Fruit fly (Drosophila melanogaster) whole organism, embryonic: Measurements from ENCODE around the gene His3.3B.

Source experiments
- Abd-B ChIP-seq: fragments of 200-800 bp; sonication (Bioruptor generic); optimal IDR thresholded peaks from 2 replicates; lab custom pipeline; 2018; ENCODE audit warnings: missing biosample characterization, mild to moderate bottlenecking, missing genetic modification characterization, moderate library complexity
- Asciz ChIP-seq: fragments of 200-800 bp; sonication (Bioruptor generic); optimal IDR thresholded peaks from 2 replicates; lab custom pipeline; 2017; ENCODE audit warnings: missing biosample characterization, mild to moderate bottlenecking, missing genetic modification characterization, missing genetic modification reagents
- CG1233 ChIP-seq: fragments of 200-800 bp; sonication (Bioruptor generic); optimal IDR thresholded peaks from 4 replicates; lab custom pipeline; 2018; ENCODE audit warnings: missing biosample characterization, mild to moderate bottlenecking, missing genetic modification characterization
- CG15073 ChIP-seq: fragments of 200-800 bp; sonication (Bioruptor generic); optimal IDR thresholded peaks from 2 replicates; lab custom pipeline; 2016; ENCODE audit warnings: missing biosample characterization, missing genetic modification characterization
- CG15479 ChIP-seq: fragments of 200-800 bp; sonication (Bioruptor generic); optimal IDR thresholded peaks from 3 replicates; lab custom pipeline; 2019; ENCODE audit warnings: missing biosample characterization, mild to moderate bottlenecking, missing genetic modification characterization, moderate library complexity
- CG15514 ChIP-seq: fragments of 200-800 bp; sonication (Bioruptor generic); optimal IDR thresholded peaks from 3 replicates; lab custom pipeline; 2017; ENCODE audit warnings: missing biosample characterization, missing genetic modification characterization, mild to moderate bottlenecking, moderate library complexity, missing genetic modification reagents
- CG17568 ChIP-seq: fragments of 200-800 bp; sonication (Bioruptor generic); optimal IDR thresholded peaks from 2 replicates; lab custom pipeline; 2018; ENCODE audit warnings: missing biosample characterization, mild to moderate bottlenecking, missing genetic modification characterization, moderate library complexity
- CG17802 ChIP-seq: fragments of 200-800 bp; sonication (Bioruptor generic); optimal IDR thresholded peaks from 2 replicates; lab custom pipeline; 2018; ENCODE audit warnings: missing biosample characterization, mild to moderate bottlenecking, missing genetic modification characterization, moderate library complexity
- CG18476 ChIP-seq: fragments of 200-800 bp; sonication (Bioruptor generic); optimal IDR thresholded peaks from 2 replicates; lab custom pipeline; 2016; ENCODE audit warnings: missing biosample characterization, mild to moderate bottlenecking, missing genetic modification characterization
- CG2199 ChIP-seq: fragments of 200-800 bp; sonication (Bioruptor generic); IDR thresholded peaks from 3 replicates; pipeline ENCODE4 v1.3.6; 2022; ENCODE audit warnings: missing biosample characterization, missing genetic modification characterization
- CG34376 ChIP-seq: fragments of 200-800 bp; sonication (Bioruptor generic); optimal IDR thresholded peaks from 2 replicates; lab custom pipeline; 2018; ENCODE audit warnings: missing biosample characterization, mild to moderate bottlenecking, missing genetic modification characterization
- CG42726 ChIP-seq: fragments of 200-800 bp; sonication (Bioruptor generic); IDR thresholded peaks from 2 replicates; pipeline ENCODE4 v1.3.6; 2022; ENCODE audit warnings: missing biosample characterization, missing genetic modification characterization; ENCODE audit not compliant: partially characterized antibody
- CG4707 ChIP-seq: fragments of 200-800 bp; sonication (Bioruptor generic); optimal IDR thresholded peaks from 2 replicates; lab custom pipeline; 2018; ENCODE audit warnings: missing biosample characterization, mild to moderate bottlenecking, missing genetic modification characterization, moderate library complexity
- CG5180 ChIP-seq: fragments of 200-800 bp; sonication (Bioruptor generic); optimal IDR thresholded peaks from 3 replicates; lab custom pipeline; 2017; ENCODE audit warnings: missing biosample characterization, missing genetic modification characterization, mild to moderate bottlenecking, moderate library complexity, missing genetic modification reagents
- CG7271 ChIP-seq: fragments of 200-800 bp; sonication (Bioruptor generic); optimal IDR thresholded peaks from 2 replicates; lab custom pipeline; 2018; ENCODE audit warnings: missing biosample characterization, mild to moderate bottlenecking, missing genetic modification characterization, moderate library complexity
- CG7556 ChIP-seq: fragments of 200-800 bp; sonication (Bioruptor generic); optimal IDR thresholded peaks from 2 replicates; lab custom pipeline; 2017; ENCODE audit warnings: missing biosample characterization, mild to moderate bottlenecking, missing genetic modification characterization
- CG8281 ChIP-seq: fragments of 200-800 bp; sonication (Bioruptor generic); optimal IDR thresholded peaks from 2 replicates; lab custom pipeline; 2018; ENCODE audit warnings: missing biosample characterization, mild to moderate bottlenecking, missing genetic modification characterization, moderate library complexity
- Hsf ChIP-seq: fragments of 200-800 bp; sonication (Bioruptor generic); optimal IDR thresholded peaks from 3 replicates; lab custom pipeline; 2016; ENCODE audit warnings: missing biosample characterization, missing genetic modification characterization
- Med ChIP-seq: fragments of 200-800 bp; sonication (Bioruptor generic); peaks from one replicate; lab custom pipeline; 2016; ENCODE audit warnings: missing biosample characterization, missing genetic modification characterization, mild to moderate bottlenecking, inconsistent platforms, moderate library complexity
- Nf-YB ChIP-seq: fragments of 200-800 bp; sonication (Bioruptor generic); optimal IDR thresholded peaks from 3 replicates; lab custom pipeline; 2019; ENCODE audit warnings: missing biosample characterization, mild to moderate bottlenecking, missing genetic modification characterization, moderate library complexity
- Ptx1 ChIP-seq: fragments of 200-800 bp; sonication (Bioruptor generic); IDR thresholded peaks from 2 replicates; pipeline ENCODE4 v1.3.6; 2022; ENCODE audit warnings: missing biosample characterization, missing genetic modification characterization
- Xrp1 ChIP-seq: fragments of 200-800 bp; sonication (Bioruptor generic); IDR thresholded peaks from 2 replicates; pipeline ENCODE4 v1.3.6; 2022; ENCODE audit warnings: missing biosample characterization, missing genetic modification characterization
- ab ChIP-seq: fragments of 200-800 bp; sonication (Bioruptor generic); optimal IDR thresholded peaks from 2 replicates; lab custom pipeline; 2016; ENCODE audit warnings: missing biosample characterization, missing genetic modification characterization
- abd-A ChIP-seq: fragments of 200-800 bp; sonication (Bioruptor generic); optimal IDR thresholded peaks from 3 replicates; lab custom pipeline; 2019; ENCODE audit warnings: missing biosample characterization, mild to moderate bottlenecking, missing genetic modification characterization, moderate library complexity
- cad ChIP-seq: fragments of >200 bp; optimal IDR thresholded peaks from 2 replicates; lab custom pipeline; 2017; ENCODE audit warnings: missing biosample characterization, missing genetic modification characterization
- crol ChIP-seq: fragments of 200-800 bp; sonication (Bioruptor generic); IDR thresholded peaks from 2 replicates; pipeline ENCODE4 v1.3.6; 2022; ENCODE audit warnings: missing biosample characterization, missing genetic modification characterization
- cwo ChIP-seq: fragments of 200-800 bp; sonication (Bioruptor generic); optimal IDR thresholded peaks from 3 replicates; lab custom pipeline; 2017; ENCODE audit warnings: missing biosample characterization, missing genetic modification characterization, mild to moderate bottlenecking, moderate library complexity, missing genetic modification reagents
- da ChIP-seq: fragments of 200-800 bp; sonication (Bioruptor generic); optimal IDR thresholded peaks from 2 replicates; lab custom pipeline; 2016; ENCODE audit warnings: missing biosample characterization, missing genetic modification characterization
- dysf ChIP-seq: fragments of 200-800 bp; sonication (Bioruptor generic); IDR thresholded peaks from 3 replicates; pipeline ENCODE4 v1.3.6; 2022; ENCODE audit warnings: missing biosample characterization, missing genetic modification characterization
- eve ChIP-seq, 2 experiments: fragments of >200 bp; optimal IDR thresholded peaks; 2 replicates each; lab custom pipeline; 2017; ENCODE audit warnings: missing biosample characterization in 2 of 2, missing genetic modification characterization in 2 of 2
- fd64A ChIP-seq: fragments of 200-800 bp; sonication (Bioruptor generic); optimal IDR thresholded peaks from 3 replicates; lab custom pipeline; 2018; ENCODE audit warnings: missing biosample characterization, mild to moderate bottlenecking, missing genetic modification characterization
- gem ChIP-seq: fragments of 200-800 bp; sonication (Bioruptor generic); optimal IDR thresholded peaks from 2 replicates; lab custom pipeline; 2019; ENCODE audit warnings: missing biosample characterization, mild to moderate bottlenecking, missing genetic modification characterization, moderate library complexity
- grau ChIP-seq: fragments of 200-800 bp; optimal IDR thresholded peaks from 3 replicates; lab custom pipeline; 2019; ENCODE audit warnings: missing biosample characterization, mild to moderate bottlenecking, missing genetic modification characterization, moderate library complexity
- gsb-n ChIP-seq: fragments of 200-800 bp; sonication (Bioruptor generic); optimal IDR thresholded peaks from 3 replicates; lab custom pipeline; 2018; ENCODE audit warnings: missing biosample characterization, mild to moderate bottlenecking, missing genetic modification characterization
- gt ChIP-seq: fragments of 200-800 bp; sonication (Bioruptor generic); IDR thresholded peaks from 2 replicates; pipeline ENCODE4 v1.3.6; 2022; ENCODE audit warnings: missing biosample characterization, missing genetic modification characterization
- kni ChIP-seq: fragments of 200-800 bp; sonication (Bioruptor generic); optimal IDR thresholded peaks from 3 replicates; lab custom pipeline; 2017; ENCODE audit warnings: mild to moderate bottlenecking, missing biosample characterization, missing genetic modification reagents, missing genetic modification characterization
- knrl ChIP-seq: fragments of 200-800 bp; sonication (Bioruptor generic); IDR thresholded peaks from 3 replicates; pipeline ENCODE4 v1.3.6; 2022; ENCODE audit warnings: missing biosample characterization, missing genetic modification characterization; ENCODE audit not compliant: partially characterized antibody
- maf-S ChIP-seq: fragments of 200-800 bp; sonication (Bioruptor generic); optimal IDR thresholded peaks from 2 replicates; lab custom pipeline; 2016; ENCODE audit warnings: missing biosample characterization, missing genetic modification characterization
- oc ChIP-seq: fragments of 200-800 bp; sonication (Bioruptor generic); optimal IDR thresholded peaks from 2 replicates; lab custom pipeline; 2018; ENCODE audit warnings: missing biosample characterization, mild to moderate bottlenecking, missing genetic modification characterization, moderate library complexity
- pita ChIP-seq: fragments of 200-800 bp; sonication (Bioruptor generic); optimal IDR thresholded peaks from 2 replicates; lab custom pipeline; 2017; ENCODE audit warnings: missing biosample characterization, mild to moderate bottlenecking, missing genetic modification characterization
- pros ChIP-seq: fragments of 200-800 bp; sonication (Bioruptor generic); optimal IDR thresholded peaks from 3 replicates; lab custom pipeline; 2019; ENCODE audit warnings: missing biosample characterization, mild to moderate bottlenecking, missing genetic modification characterization, moderate library complexity
- row ChIP-seq: fragments of 200-800 bp; sonication (Bioruptor generic); IDR thresholded peaks from 3 replicates; pipeline ENCODE4 v1.3.6; 2022; ENCODE audit warnings: missing biosample characterization, missing genetic modification characterization
- tll ChIP-seq, 2 experiments: fragments of 200-800 bp in 1 of 2; fragments of >200 bp in 1 of 2; sonication (Bioruptor generic) in 1 of 2; optimal IDR thresholded peaks; 2 replicates each; lab custom pipeline; 2017 to 2019; ENCODE audit warnings: missing biosample characterization in 2 of 2, missing genetic modification characterization in 2 of 2, mild to moderate bottlenecking in 1 of 2, moderate library complexity in 1 of 2
- twi ChIP-seq: fragments of 200-800 bp; optimal IDR thresholded peaks from 2 replicates; lab custom pipeline; 2019; ENCODE audit warnings: missing biosample characterization, mild to moderate bottlenecking, missing genetic modification characterization, moderate library complexity
- z ChIP-seq: fragments of 200-800 bp; sonication (Bioruptor generic); IDR thresholded peaks from 3 replicates; pipeline ENCODE4 v1.3.6; 2022; ENCODE audit warnings: missing biosample characterization, missing genetic modification characterization
- zen ChIP-seq: fragments of 200-800 bp; sonication (Bioruptor generic); optimal IDR thresholded peaks from 3 replicates; lab custom pipeline; 2018; ENCODE audit warnings: missing biosample characterization, mild to moderate bottlenecking, missing genetic modification characterization, moderate library complexity
- zf30C ChIP-seq: fragments of 200-800 bp; sonication (Bioruptor generic); optimal IDR thresholded peaks from 3 replicates; lab custom pipeline; 2018; ENCODE audit warnings: missing biosample characterization, mild to moderate bottlenecking, missing genetic modification characterization

Gene His3.3B

DNA sequence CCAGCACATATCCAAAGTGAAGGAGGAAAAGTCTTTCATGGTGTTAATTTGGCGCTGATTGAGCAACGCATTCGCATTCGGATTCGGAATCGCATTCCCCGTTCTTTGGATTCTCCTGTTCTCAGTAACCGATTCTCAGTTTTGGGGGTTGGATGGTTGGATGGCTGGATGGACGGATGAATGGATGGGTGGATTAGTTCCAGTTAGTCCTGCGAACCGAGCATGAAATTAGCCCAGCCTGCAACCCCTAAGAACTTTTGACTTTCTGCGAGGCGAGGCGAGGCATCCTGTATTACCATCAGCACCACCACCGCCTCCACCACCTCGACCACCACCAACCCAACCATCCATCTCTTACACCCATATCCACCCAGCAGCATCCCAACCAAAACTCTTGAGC lies 26.2 kb downstream of the His3.3B start:
- TF ChIP-seq Med (GFP tag; lab: Kevin White, UChicago) (peak; percentile 14), Abd-B (GFP tag; lab: Kevin White, UChicago) (no peak), abd-A (peak; percentile 11), ab (GFP tag; lab: Kevin White, UChicago) (no peak), gsb-n (tag; lab: Kevin White, UChicago) (peak; percentile 78), CG5180 (GFP tag; lab: Kevin White, UChicago) (peak; percentile 53), CG8281 (tag; lab: Kevin White, UChicago) (peak; percentile 85), kni (GFP tag; lab: Kevin White, UChicago) (peak; percentile 11), pros (GFP tag; lab: Kevin White, UChicago) (peak; percentile 91), pita (GFP tag; lab: Kevin White, UChicago) (no peak)

- TF ChIP-seq zen (tag; lab: Kevin White, UChicago), result peak; percentile 42
- 0 out of 3 replicates have a peak, but pooled peaks have one; percentile 22 for TF ChIP-seq CG2199 (GFP tag; lab: Robert Waterston, UW)
- peak; percentile 1 for TF ChIP-seq grau
- TF ChIP-seq CG34376 (GFP tag; lab: Kevin White, UChicago), result no peak
- TF ChIP-seq CG1233, result no peak
- TF ChIP-seq Xrp1 (GFP tag; lab: Robert Waterston, UW), result no peak
- peak; percentile 35 for TF ChIP-seq Med (GFP tag; lab: Kevin White, UChicago)
- peak; percentile 9 for TF ChIP-seq gem (tag; lab: Kevin White, UChicago)
- peak; percentile 68 for TF ChIP-seq twi (tag; lab: Kevin White, UChicago)
- TF ChIP-seq dysf (GFP tag; lab: Robert Waterston, UW), result no peak
- TF ChIP-seq zf30C, result peak; percentile 73
- TF ChIP-seq Asciz (GFP tag; lab: Kevin White, UChicago), result no peak
- TF ChIP-seq CG4707 (GFP tag; lab: Kevin White, UChicago), result no peak
- peak; percentile 1 for TF ChIP-seq CG7556 (GFP tag; lab: Kevin White, UChicago)
- no peak for TF ChIP-seq fd64A (GFP tag; lab: Kevin White, UChicago)
- TF ChIP-seq CG15479 (GFP tag; lab: Kevin White, UChicago), result peak; percentile 64
- peak; percentile 81 for TF ChIP-seq cad
- TF ChIP-seq CG17568 (GFP tag; lab: Kevin White, UChicago), result no peak
- TF ChIP-seq da (GFP tag; lab: Kevin White, UChicago), result no peak
- TF ChIP-seq eve (GFP tag; optimal IDR thresholded peaks at IDR 0.05; lab: Kevin White, UChicago), result peak in 1 of 2 experiments; percentile 50
- no peak for TF ChIP-seq CG8281 (tag; lab: Kevin White, UChicago)
- 0 out of 3 replicates have a peak, but pooled peaks have one; percentile 5 for TF ChIP-seq row (GFP tag; lab: Robert Waterston, UW)
- peak in 1 of 2 experiments; percentile 81 for TF ChIP-seq tll (GFP tag; optimal IDR thresholded peaks at IDR 0.05; lab: Kevin White, UChicago)
- TF ChIP-seq, all 482 proteins: peak for 13
These were observed 27.0 kb downstream of the His3.3B start for dm6 chrX:9129436-9129835.

DNA sequence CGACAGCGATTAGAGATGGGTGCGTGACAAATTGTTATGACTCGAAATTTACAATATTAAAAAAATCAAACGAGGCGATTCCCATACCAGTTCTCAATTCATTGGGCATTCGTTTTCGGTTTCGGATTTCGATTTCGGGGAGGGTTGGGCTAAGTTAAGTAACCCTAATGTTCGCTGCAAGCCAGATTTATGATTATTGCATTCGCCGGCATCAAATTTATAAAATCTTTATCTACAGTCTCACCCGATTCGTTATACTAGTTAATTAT lies 28.5 kb downstream of the His3.3B start:
- TF ChIP-seq Hsf (GFP tag; lab: Kevin White, UChicago) (no peak), maf-S (GFP tag; lab: Kevin White, UChicago) (no peak), CG18476 (GFP tag; lab: Kevin White, UChicago) (no peak), cwo (GFP tag; lab: Kevin White, UChicago) (no peak), knrl (GFP tag; lab: Robert Waterston, UW) (no peak), CG17802 (tag; lab: Kevin White, UChicago) (no peak), CG15514 (GFP tag; lab: Kevin White, UChicago) (no peak), oc (tag; lab: Kevin White, UChicago) (peak; percentile 16), CG7271 (no peak), gt (no peak), Ptx1 (GFP tag; lab: Robert Waterston, UW) (no peak), CG15073 (GFP tag; lab: Kevin White, UChicago) (no peak), crol (no peak), twi (tag; lab: Kevin White, UChicago) (no peak), pros (GFP tag; lab: Kevin White, UChicago) (peak; percentile 33), tll (GFP tag; optimal IDR thresholded peaks at IDR 0.05; lab: Kevin White, UChicago) (no peak), Nf-YB (no peak), CG42726 (GFP tag; lab: Robert Waterston, UW) (no peak), Abd-B (GFP tag; lab: Kevin White, UChicago) (no peak), z (GFP tag; lab: Robert Waterston, UW) (no peak)
